Fruit fly (Drosophila melanogaster): ENCODE results near the gene ear.
A peak's percentile ranks its signal among the peaks of the same experiment; 100 is the strongest.

ear gene

dm6 chr3R:15342926-15343685 lies 22.6 kb downstream of the ear start, which contains the start of gene Nagk (continued):
- TF ChIP-seq CG8765 (GFP tag; IDR thresholded peaks at IDR 0.05) (no peak), CG12942 (GFP tag; optimal IDR thresholded peaks at IDR 0.05) (peak; percentile 12), Gsc (GFP tag; IDR thresholded peaks at IDR 0.05) (no peak), CG6765 (GFP tag; optimal IDR thresholded peaks at IDR 0.05) (peak; percentile 59), org-1 (GFP tag; optimal IDR thresholded peaks at IDR 0.05) (peak; percentile 27), Ptx1 (GFP tag; IDR thresholded peaks at IDR 0.05) (0 out of 2 replicates have a peak, but pooled peaks have one; percentile 39), CG8290 (GFP tag; optimal IDR thresholded peaks at IDR 0.05) (no peak), CG8290 (tag; optimal IDR thresholded peaks at IDR 0.05) (peak in 1 of 2 experiments; percentile 80), insv (GFP tag; optimal IDR thresholded peaks at IDR 0.05) (no peak), btn (GFP tag; optimal IDR thresholded peaks at IDR 0.05) (peak; percentile 9), C15 (GFP tag; IDR thresholded peaks at IDR 0.05) (no peak), zfh1 (GFP tag; IDR thresholded peaks at IDR 0.05) (peak; percentile 30; the same call in 2 of the 3 replicates), gcm (GFP tag; optimal IDR thresholded peaks at IDR 0.05) (peak; percentile 92), CG9797 (GFP tag; optimal IDR thresholded peaks at IDR 0.05) (no peak), TFAM (GFP tag; optimal IDR thresholded peaks at IDR 0.05) (no peak), Rfx (GFP tag; IDR thresholded peaks at IDR 0.05) (peak; percentile 44), CG1832 (GFP tag; optimal IDR thresholded peaks at IDR 0.05) (no peak), vvl (GFP tag; IDR thresholded peaks at IDR 0.05) (peak; percentile 13; the same call in 1 of the 2 replicates), CG4707 (GFP tag; optimal IDR thresholded peaks at IDR 0.05) (no peak), Stat92E (GFP tag; optimal IDR thresholded peaks at IDR 0.05) (no peak), odd (GFP tag; optimal IDR thresholded peaks at IDR 0.05) (peak; percentile 68), CG14014 (GFP tag; IDR thresholded peaks at IDR 0.05) (peak; percentile 39), CG15479 (GFP tag; optimal IDR thresholded peaks at IDR 0.05) (no peak), ara (GFP tag; IDR thresholded peaks at IDR 0.05) (no peak), HmgZ (tag; optimal IDR thresholded peaks at IDR 0.05) (peak; percentile 5), CG12744 (GFP tag; optimal IDR thresholded peaks at IDR 0.05) (no peak), CG13424 (tag; optimal IDR thresholded peaks at IDR 0.05) (peak; percentile 52), sens (GFP tag) (peak; percentile 95), hkb (optimal IDR thresholded peaks at IDR 0.05) (no peak), hkb (GFP tag; IDR thresholded peaks at IDR 0.05) (peak; percentile 49; the same call in 1 of the 2 replicates), ems (GFP tag; optimal IDR thresholded peaks at IDR 0.05) (peak; percentile 43), Mad (GFP tag; optimal IDR thresholded peaks at IDR 0.05) (peak; percentile 36), CG2120 (GFP tag; optimal IDR thresholded peaks at IDR 0.05) (peak; percentile 69), CG12236 (GFP tag; optimal IDR thresholded peaks at IDR 0.05) (no peak), CG32767 (GFP tag; IDR thresholded peaks at IDR 0.05) (peak; percentile 15; the same call in 1 of the 2 replicates), zf30C (GFP tag; optimal IDR thresholded peaks at IDR 0.05) (no peak), CG13123 (GFP tag; optimal IDR thresholded peaks at IDR 0.05) (no peak), CG18764 (GFP tag; optimal IDR thresholded peaks at IDR 0.05) (no peak), gcm2 (GFP tag; optimal IDR thresholded peaks at IDR 0.05) (peak; percentile 57), Poxn (GFP tag; IDR thresholded peaks at IDR 0.05) (no peak), Hey (tag; optimal IDR thresholded peaks at IDR 0.05) (no peak), CG7357 (GFP tag; IDR thresholded peaks at IDR 0.05) (no peak), inv (GFP tag; IDR thresholded peaks at IDR 0.05; ENCODE audit: partially characterized antibody) (no peak), Pdp1 (GFP tag; optimal IDR thresholded peaks at IDR 0.05) (peak; percentile 45 to 53), Doc2 (GFP tag; IDR thresholded peaks at IDR 0.05) (no peak), CG11456 (GFP tag; IDR thresholded peaks at IDR 0.05) (peak; percentile 61; the same call in 2 of the 3 replicates), Awh (GFP tag; IDR thresholded peaks at IDR 0.05) (peak; percentile 60; the same call in 1 of the 2 replicates), jumu (GFP tag; optimal IDR thresholded peaks at IDR 0.05) (no peak), lola (GFP tag; optimal IDR thresholded peaks at IDR 0.05) (peak in 1 of 3 experiments; percentile 71), Atf3 (GFP tag; optimal IDR thresholded peaks at IDR 0.05) (peak; percentile 6)
